Worm (Caenorhabditis elegans) whole organism, mixed stage, embryonic: ENCODE measurements around the gene fbxb-48.

Experiments used
- mep-1 ChIP-seq: fragments of 150-350 bp; optimal IDR thresholded peaks from 2 replicates; lab custom pipeline; 2017; ENCODE audit warnings: missing biosample characterization, missing genetic modification reagents, missing genetic modification characterization, inconsistent platforms
- pha-4 ChIP-seq: fragments of 150-350 bp; optimal IDR thresholded peaks from 2 replicates; lab custom pipeline; 2018; ENCODE audit warnings: missing biosample characterization, missing genetic modification reagents, missing genetic modification characterization

- TF ChIP-seq mep-1 (tag; lab: Kevin White, UChicago) (no peak), pha-4 (no peak)
These were observed 44.0 kb upstream of the fbxb-48 start, which contains the start of gene math-28 for ce11 chrII:1763072-1763471.
